Fruit fly (Drosophila melanogaster) whole organism: ENCODE measurements around the gene CG33767.

Source experiments
- CG8478 ChIP-seq: fragments of >200 bp; optimal IDR thresholded peaks from 2 replicates; lab custom pipeline; 2018; ENCODE audit warnings: inconsistent platforms
- Dll ChIP-seq: fragments of >200 bp; optimal IDR thresholded peaks from 2 replicates; lab custom pipeline; 2017
- EcR ChIP-seq, 2 experiments: fragments of >200 bp; optimal IDR thresholded peaks; 2 replicates each; lab custom pipeline; 2017; ENCODE audit warnings: missing biosample characterization in 2 of 2, missing genetic modification characterization in 2 of 2, missing genetic modification reagents in 2 of 2
- pan ChIP-seq: fragments of >200 bp; optimal IDR thresholded peaks from 2 replicates; lab custom pipeline; 2017
- psq ChIP-seq: fragments of >200 bp; optimal IDR thresholded peaks from 2 replicates; lab custom pipeline; 2017
- usp ChIP-seq: fragments of >200 bp; optimal IDR thresholded peaks from 2 replicates; lab custom pipeline; 2017; ENCODE audit warnings: missing biosample characterization, missing genetic modification characterization, mixed read lengths

CG33767 gene

DNA sequence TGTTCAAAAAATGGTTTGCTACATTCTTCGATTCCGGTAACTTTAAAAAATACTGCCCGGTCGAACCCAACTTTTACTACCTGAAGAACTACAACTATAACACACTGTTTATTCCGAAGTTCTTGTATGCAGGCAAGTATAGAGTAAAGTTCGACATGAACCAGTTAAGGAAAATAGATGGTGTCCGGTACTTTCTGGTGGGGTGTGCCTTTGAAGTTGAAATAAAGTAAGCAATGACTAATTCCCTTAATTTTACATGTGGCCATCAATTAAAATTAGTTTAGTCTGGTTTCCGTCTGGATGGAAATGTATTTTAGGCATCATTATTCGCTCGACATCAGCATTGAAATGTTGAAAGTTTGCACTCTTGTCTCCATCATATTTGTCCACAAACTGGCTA, at the start of gene CG33767:
Gene CG33767, plus strand, starts transcription at position 301 of the 400 bp plus-strand sequence.
- TF ChIP-seq Dll (lab: Kevin White, UChicago): no peak
- TF ChIP-seq usp: no peak
- TF ChIP-seq pan (lab: Kevin White, UChicago): no peak

dm6 chr3L:22605637-22606419, 40.3 kb upstream of the CG33767 start, which contains the start of gene ND-B14.5AL:
Gene ND-B14.5AL, plus strand, starts transcription at chr3L:22606369.
- no peak for TF ChIP-seq Dll (lab: Kevin White, UChicago)
- TF ChIP-seq usp: no peak
- TF ChIP-seq CG8478: no peak
- no peak for TF ChIP-seq psq (lab: Kevin White, UChicago)

DNA sequence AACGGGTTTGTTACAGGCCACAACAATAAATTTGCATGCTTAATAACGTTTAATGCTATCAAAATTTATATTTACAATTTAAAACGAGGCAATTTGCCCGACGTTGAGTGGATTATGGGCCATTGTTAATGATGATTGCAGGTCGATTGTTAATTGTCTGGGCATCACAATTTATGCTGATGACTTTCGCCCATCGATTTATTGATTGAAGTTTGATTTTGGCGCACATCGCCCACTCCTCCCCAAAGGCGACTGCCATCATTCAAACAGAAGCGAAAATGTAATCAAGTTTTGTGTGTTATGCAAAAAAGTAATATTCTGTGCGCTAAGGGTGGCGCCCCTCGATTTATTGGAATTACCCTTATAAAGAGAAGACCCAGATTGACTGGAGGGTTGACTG, 39.0 kb upstream of the CG33767 start:
- TF ChIP-seq pan (lab: Kevin White, UChicago) (no peak), Dll (lab: Kevin White, UChicago) (no peak), CG8478 (no peak), psq (lab: Kevin White, UChicago) (no peak), usp (no peak), EcR (GFP tag; optimal IDR thresholded peaks at IDR 0.05; lab: Kevin White, UChicago) (no peak)

- TF ChIP-seq EcR (GFP tag; optimal IDR thresholded peaks at IDR 0.05; lab: Kevin White, UChicago) (no peak), psq (lab: Kevin White, UChicago) (no peak), usp (no peak), pan (lab: Kevin White, UChicago) (no peak), CG8478 (no peak), Dll (lab: Kevin White, UChicago) (no peak)
Observed at dm6 chr3L:22616784-22617183, 29.3 kb upstream of the CG33767 start.

DNA sequence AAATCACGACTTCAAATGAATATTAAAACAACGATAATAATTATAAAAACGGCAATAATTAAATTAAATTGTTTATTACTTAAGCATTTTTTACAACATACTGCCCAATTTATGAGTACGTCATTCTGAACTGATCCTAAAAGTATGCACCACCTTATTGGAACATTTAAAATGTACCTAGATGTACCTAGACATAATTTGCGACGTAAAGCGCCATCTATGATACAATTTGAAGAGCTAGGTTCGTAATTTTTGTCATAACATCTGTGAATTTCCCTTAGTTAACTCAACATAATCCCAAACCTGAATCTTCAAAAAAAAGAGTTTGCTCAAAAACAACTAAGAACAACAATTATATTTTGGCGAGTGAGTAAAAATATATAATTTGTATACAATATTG, 12.0 kb upstream of the CG33767 start:
- no peak for TF ChIP-seq EcR (GFP tag; optimal IDR thresholded peaks at IDR 0.05; lab: Kevin White, UChicago)
- TF ChIP-seq Dll (lab: Kevin White, UChicago): no peak
- TF ChIP-seq pan (lab: Kevin White, UChicago): no peak
- no peak for TF ChIP-seq psq (lab: Kevin White, UChicago)
- no peak for TF ChIP-seq usp
- TF ChIP-seq CG8478: no peak

DNA sequence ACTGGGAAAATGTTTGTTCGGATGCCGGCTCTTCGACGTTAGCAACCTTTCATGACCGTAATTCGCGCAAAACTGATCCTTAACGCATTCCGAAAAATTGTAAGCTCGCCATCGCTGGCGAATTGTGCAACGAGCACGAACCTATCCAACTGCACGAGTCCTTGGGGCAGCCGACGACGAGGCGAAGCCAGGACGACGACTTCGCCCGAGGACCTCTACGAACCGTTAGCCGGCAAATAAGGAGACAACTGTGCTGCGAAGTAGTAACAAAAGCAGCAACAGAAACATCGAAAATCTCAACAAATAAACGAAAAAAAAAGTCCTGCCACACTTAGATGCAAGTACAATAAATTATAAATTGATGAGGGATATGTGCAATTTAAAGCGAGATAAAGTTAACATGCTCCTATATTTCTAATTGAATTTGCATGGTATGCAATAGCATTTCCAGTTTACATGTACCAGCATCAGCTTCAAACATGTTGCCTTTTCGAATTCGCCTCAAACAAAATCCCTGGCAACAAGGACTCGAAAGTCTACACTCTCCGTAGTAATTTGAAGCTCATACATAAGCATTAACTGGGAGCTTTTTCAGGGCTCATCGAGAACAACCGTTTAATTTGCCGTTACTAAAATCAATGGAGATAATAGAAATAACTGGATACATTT, 8.1 kb upstream of the CG33767 start, which contains the start of gene CG14459:
Gene CG14459, minus strand, starts transcription at position 51 of the 669 bp plus-strand sequence.
- TF ChIP-seq Dll (lab: Kevin White, UChicago) (no peak), EcR (GFP tag; optimal IDR thresholded peaks at IDR 0.05; lab: Kevin White, UChicago) (no peak), CG8478 (no peak), psq (lab: Kevin White, UChicago) (no peak)

- no peak for TF ChIP-seq usp
- no peak for TF ChIP-seq pan (lab: Kevin White, UChicago)
- no peak for TF ChIP-seq Dll (lab: Kevin White, UChicago)
- TF ChIP-seq EcR (GFP tag; optimal IDR thresholded peaks at IDR 0.05; lab: Kevin White, UChicago): no peak
- no peak for TF ChIP-seq psq (lab: Kevin White, UChicago)
- no peak for TF ChIP-seq CG8478
Observed at dm6 chr3L:22642276-22642900, 3.7 kb upstream of the CG33767 start.

dm6 chr3L:22645327-22645726, 780 bp upstream of the CG33767 start, which contains the start of gene CG33766:
Gene CG33766, plus strand, starts transcription at chr3L:22645627.
- TF ChIP-seq Dll (lab: Kevin White, UChicago) (no peak), pan (lab: Kevin White, UChicago) (no peak), psq (lab: Kevin White, UChicago) (no peak), usp (no peak), CG8478 (no peak), EcR (GFP tag; optimal IDR thresholded peaks at IDR 0.05; lab: Kevin White, UChicago) (no peak)

DNA sequence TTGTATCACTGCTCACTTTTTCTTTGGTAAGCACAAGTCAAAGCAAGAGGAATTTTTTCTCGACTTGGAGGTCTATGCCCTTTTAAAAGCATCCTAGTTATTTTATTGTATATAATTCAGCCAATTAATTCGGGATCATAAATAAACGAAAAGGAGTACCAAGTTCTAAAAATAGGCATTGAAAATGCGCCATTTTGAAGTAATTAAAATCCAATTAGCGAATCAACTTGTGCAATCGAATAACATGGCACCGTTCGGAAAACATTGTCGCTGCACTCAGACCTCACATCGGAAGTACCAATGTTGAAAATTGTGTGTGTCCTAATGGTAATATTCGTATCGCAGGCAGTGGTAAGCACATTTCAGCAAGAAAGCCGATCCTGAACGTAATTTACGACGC, 756 bp downstream of the CG33767 start, which contains the start of gene CG33768:
Gene CG33768, plus strand, starts transcription at position 301 of the 400 bp plus-strand sequence.
- TF ChIP-seq usp (no peak), Dll (lab: Kevin White, UChicago) (no peak), CG8478 (no peak), pan (lab: Kevin White, UChicago) (no peak), EcR (GFP tag; optimal IDR thresholded peaks at IDR 0.05; lab: Kevin White, UChicago) (no peak), psq (lab: Kevin White, UChicago) (no peak)

- TF ChIP-seq psq (lab: Kevin White, UChicago): no peak
- TF ChIP-seq EcR (GFP tag; optimal IDR thresholded peaks at IDR 0.05; lab: Kevin White, UChicago): no peak
- TF ChIP-seq CG8478: no peak
- no peak for TF ChIP-seq pan (lab: Kevin White, UChicago)
- no peak for TF ChIP-seq Dll (lab: Kevin White, UChicago)
- no peak for TF ChIP-seq usp
Observed at dm6 chr3L:22647627-22648026, 1.5 kb downstream of the CG33767 start, which contains the start of gene CG33769. Gene CG33769, plus strand, starts transcription at chr3L:22647927.

- TF ChIP-seq psq (lab: Kevin White, UChicago): no peak
- no peak for TF ChIP-seq EcR (GFP tag; optimal IDR thresholded peaks at IDR 0.05; lab: Kevin White, UChicago)
- no peak for TF ChIP-seq CG8478
- no peak for TF ChIP-seq usp
- TF ChIP-seq Dll (lab: Kevin White, UChicago): no peak
Observed at dm6 chr3L:22648372-22648771, 2.3 kb downstream of the CG33767 start, which contains the start of gene CG33770. Gene CG33770, plus strand, starts transcription at chr3L:22648672.

dm6 chr3L:22649096-22649495, 3.0 kb downstream of the CG33767 start, which contains the start of gene CG33771:
Gene CG33771, plus strand, starts transcription at chr3L:22649396.
- TF ChIP-seq Dll (lab: Kevin White, UChicago): no peak
- TF ChIP-seq EcR (GFP tag; optimal IDR thresholded peaks at IDR 0.05; lab: Kevin White, UChicago): no peak
- no peak for TF ChIP-seq pan (lab: Kevin White, UChicago)
- no peak for TF ChIP-seq CG8478
- no peak for TF ChIP-seq usp
- TF ChIP-seq psq (lab: Kevin White, UChicago): no peak
